Worm (Caenorhabditis elegans): ENCODE results near the gene T13A10.1.

The T13A10.1 gene

ce11 chrIV:6259732-6260131 lies 16.1 kb upstream of the T13A10.1 start, which contains the start of gene nlp-16:
Gene nlp-16, minus strand, starts transcription at chrIV:6259832.
- TF ChIP-seq ztf-11 (tag; optimal IDR thresholded peaks at IDR 0.05) (no peak), pha-4 (tag; optimal IDR thresholded peaks at IDR 0.05) (no peak), sem-2 (GFP tag; optimal IDR thresholded peaks at IDR 0.05) (no peak), M03D4.4 (tag; optimal IDR thresholded peaks at IDR 0.05) (no peak), ham-2 (GFP tag; optimal IDR thresholded peaks at IDR 0.05) (no peak), bed-3 (GFP tag; optimal IDR thresholded peaks at IDR 0.05) (no peak), ces-1 (GFP tag; optimal IDR thresholded peaks at IDR 0.05) (no peak), elt-1 (tag; optimal IDR thresholded peaks at IDR 0.05; ENCODE audit: borderline replicate concordance, insufficient read depth) (no peak), elt-3 (tag; optimal IDR thresholded peaks at IDR 0.05) (no peak), mab-5 (tag; optimal IDR thresholded peaks at IDR 0.05) (no peak), ceh-43 (GFP tag; optimal IDR thresholded peaks at IDR 0.05) (no peak), sptf-1 (tag; optimal IDR thresholded peaks at IDR 0.05) (no peak)

- TF ChIP-seq nhr-28 (tag; optimal IDR thresholded peaks at IDR 0.05) (no peak), unc-62 (GFP tag; optimal IDR thresholded peaks at IDR 0.05) (no peak), pha-4 (tag; optimal IDR thresholded peaks at IDR 0.05) (no peak), lin-13 (tag; optimal IDR thresholded peaks at IDR 0.05) (no peak), sem-2 (GFP tag; optimal IDR thresholded peaks at IDR 0.05) (no peak), bed-3 (GFP tag; optimal IDR thresholded peaks at IDR 0.05) (no peak), drap-1 (GFP tag; optimal IDR thresholded peaks at IDR 0.05) (no peak), snpc-4 (tag; optimal IDR thresholded peaks at IDR 0.05) (no peak), lsy-2 (tag; optimal IDR thresholded peaks at IDR 0.05) (no peak), elt-3 (tag; optimal IDR thresholded peaks at IDR 0.05) (no peak), mab-5 (tag; optimal IDR thresholded peaks at IDR 0.05) (no peak), tbx-8 (GFP tag; optimal IDR thresholded peaks at IDR 0.05) (no peak), nhr-2 (tag; optimal IDR thresholded peaks at IDR 0.05) (no peak), hlh-1 (tag; optimal IDR thresholded peaks at IDR 0.05) (no peak), ces-1 (GFP tag; optimal IDR thresholded peaks at IDR 0.05) (no peak), sptf-1 (tag; optimal IDR thresholded peaks at IDR 0.05) (no peak), ztf-11 (tag; optimal IDR thresholded peaks at IDR 0.05) (no peak), nhr-237 (tag; optimal IDR thresholded peaks at IDR 0.05) (no peak)
Measured at ce11 chrIV:6263244-6263643, 12.6 kb upstream of the T13A10.1 start, which contains the start of gene srv-28. Gene srv-28, minus strand, starts transcription at chrIV:6263344.

- no peak for TF ChIP-seq nhr-237 (tag; optimal IDR thresholded peaks at IDR 0.05)
Measured at ce11 chrIV:6266499-6266898, 9.4 kb upstream of the T13A10.1 start, which contains the start of gene srv-29. Gene srv-29, minus strand, starts transcription at chrIV:6266599.

- TF ChIP-seq unc-62 (GFP tag; optimal IDR thresholded peaks at IDR 0.05) = no peak
- TF ChIP-seq hlh-1 (tag; optimal IDR thresholded peaks at IDR 0.05) = no peak
- TF ChIP-seq ceh-83 (GFP tag; optimal IDR thresholded peaks at IDR 0.05) = no peak
- no peak for TF ChIP-seq lin-32 (GFP tag; optimal IDR thresholded peaks at IDR 0.05)
- no peak for TF ChIP-seq nhr-28 (tag; optimal IDR thresholded peaks at IDR 0.05)
- TF ChIP-seq drap-1 (GFP tag; optimal IDR thresholded peaks at IDR 0.05) = no peak
Measured at ce11 chrIV:6269346-6269745, 6.5 kb upstream of the T13A10.1 start, which contains the start of gene srv-30. Gene srv-30, minus strand, starts transcription at chrIV:6269446.

- TF ChIP-seq blmp-1 (tag; optimal IDR thresholded peaks at IDR 0.05) (no peak), mls-2 (tag; optimal IDR thresholded peaks at IDR 0.05) (no peak), elt-3 (tag; optimal IDR thresholded peaks at IDR 0.05) (no peak), unc-62 (GFP tag; optimal IDR thresholded peaks at IDR 0.05) (no peak)
Measured at ce11 chrIV:6271923-6272322, 4.0 kb upstream of the T13A10.1 start, which contains the start of gene srv-31. Gene srv-31, minus strand, starts transcription at chrIV:6272023.

- TF ChIP-seq lsy-2 (tag; optimal IDR thresholded peaks at IDR 0.05) = no peak
- TF ChIP-seq M03D4.4 (tag; optimal IDR thresholded peaks at IDR 0.05) = no peak
- no peak for TF ChIP-seq zip-8 (tag; optimal IDR thresholded peaks at IDR 0.05)
- TF ChIP-seq lin-13 (tag; optimal IDR thresholded peaks at IDR 0.05) = no peak
- no peak for TF ChIP-seq snpc-4 (tag; optimal IDR thresholded peaks at IDR 0.05)
- TF ChIP-seq nhr-12 (tag; optimal IDR thresholded peaks at IDR 0.05) = no peak
- TF ChIP-seq ceh-43 (GFP tag; optimal IDR thresholded peaks at IDR 0.05) = no peak
- no peak for TF ChIP-seq sptf-1 (tag; optimal IDR thresholded peaks at IDR 0.05)
- no peak for TF ChIP-seq ham-2 (GFP tag; optimal IDR thresholded peaks at IDR 0.05)
- no peak for TF ChIP-seq nhr-2 (tag; optimal IDR thresholded peaks at IDR 0.05)
- TF ChIP-seq mls-2 (tag; optimal IDR thresholded peaks at IDR 0.05) = no peak
Measured at ce11 chrIV:6279392-6279791, 3.5 kb downstream of the T13A10.1 start, which contains the start of gene sams-5. Gene sams-5, minus strand, starts transcription at chrIV:6279522.

Data from whole organism, mixed stage, embryonic.